Worm (Caenorhabditis elegans): ENCODE data around the gene B0310.2.

ce11 chrX:551175-551729 is 44.5 kb upstream of the B0310.2 start, which contains the start of gene F57C12.2:
- TF ChIP-seq elt-2 (tag; optimal IDR thresholded peaks at IDR 0.05) (peak; percentile 49), pqm-1 (tag; optimal IDR thresholded peaks at IDR 0.05) (no peak)

Measured in whole organism, L1 larva.